Worm (Caenorhabditis elegans) whole organism, early embryonic: ENCODE results near the gene srx-9.

Experiments
- B0310.2 ChIP-seq: sonication (generic microtip); optimal IDR thresholded peaks from 2 replicates; lab custom pipeline; 2016; ENCODE audit warnings: mild to moderate bottlenecking, missing genetic modification characterization, missing compliant biosample characterization
- ama-1 ChIP-seq: fragments of 150-350 bp; optimal IDR thresholded peaks from 2 replicates; lab custom pipeline; 2014
- ceh-13 ChIP-seq: fragments of 200-800 bp; sonication (Bioruptor generic); optimal IDR thresholded peaks from 2 replicates; lab custom pipeline; 2018; ENCODE audit warnings: mild to moderate bottlenecking, missing genetic modification characterization, missing compliant biosample characterization
- ceh-36 ChIP-seq: sonication (generic microtip); optimal IDR thresholded peaks from 2 replicates; lab custom pipeline; 2016; ENCODE audit warnings: missing genetic modification characterization, inconsistent platforms, missing compliant biosample characterization
- ets-7 ChIP-seq: sonication (generic microtip); optimal IDR thresholded peaks from 2 replicates; lab custom pipeline; 2016; ENCODE audit warnings: missing genotype, missing genetic modification characterization, missing compliant biosample characterization
- flt-1 ChIP-seq: fragments of 200-800 bp; sonication (Bioruptor generic); IDR thresholded peaks from 2 replicates; pipeline ENCODE4 v1.3.6; 2022; ENCODE audit warnings: missing genetic modification characterization, missing compliant biosample characterization
- hmg-4 ChIP-seq: fragments of 200-800 bp; sonication (Bioruptor generic); optimal IDR thresholded peaks from 2 replicates; lab custom pipeline; 2018; ENCODE audit warnings: mild to moderate bottlenecking, missing genetic modification characterization, missing compliant biosample characterization
- hnd-1 ChIP-seq: sonication (generic microtip); optimal IDR thresholded peaks from 2 replicates; lab custom pipeline; 2016; ENCODE audit warnings: missing genetic modification characterization, missing compliant biosample characterization
- pes-1 ChIP-seq: fragments of 200-800 bp; sonication (Bioruptor generic); IDR thresholded peaks from 2 replicates; pipeline ENCODE4 v1.3.6; 2022; ENCODE audit warnings: missing genetic modification reagents, missing genetic modification characterization, missing compliant biosample characterization
- scrt-1 ChIP-seq: fragments of 200-800 bp; sonication (Bioruptor generic); IDR thresholded peaks from 2 replicates; pipeline ENCODE4 v1.3.6; 2022; ENCODE audit warnings: missing genetic modification characterization, missing compliant biosample characterization
- sea-1 ChIP-seq: fragments of 200-800 bp; sonication (Bioruptor generic); conservative IDR thresholded peaks from 2 replicates; pipeline ENCODE4 v1.3.6; 2022; ENCODE audit warnings: missing genetic modification characterization, missing compliant biosample characterization
- tbx-11 ChIP-seq: fragments of 200-800 bp; sonication (Bioruptor generic); IDR thresholded peaks from 2 replicates; pipeline ENCODE4 v1.3.6; 2022; ENCODE audit warnings: missing genetic modification characterization, missing compliant biosample characterization
- tbx-37 ChIP-seq: fragments of 200-800 bp; sonication (Bioruptor generic); conservative IDR thresholded peaks from 2 replicates; pipeline ENCODE4 v1.3.6; 2022; ENCODE audit warnings: missing genetic modification reagents, missing genetic modification characterization, missing compliant biosample characterization

DNA sequence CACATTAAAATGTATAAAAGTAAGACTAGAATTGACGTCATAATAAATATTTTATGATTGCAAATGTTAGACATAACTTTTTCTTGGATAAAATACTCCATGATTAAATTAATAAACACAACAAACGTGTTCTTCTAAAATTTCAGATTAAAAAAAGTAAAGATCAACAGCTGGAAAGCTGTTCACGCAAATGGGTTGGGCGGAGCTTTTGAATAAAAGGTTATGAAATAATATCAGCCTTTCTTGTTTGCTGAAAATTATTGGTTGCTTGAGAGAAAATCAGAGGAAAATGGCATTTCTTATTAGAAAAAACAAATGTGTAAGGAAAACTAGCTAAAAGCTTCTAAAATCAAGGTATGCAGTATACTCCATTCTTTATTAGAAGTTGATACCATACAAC is 7.5 kb downstream of the srx-9 start, which contains the start of gene C02H6.3:
- TF ChIP-seq ama-1 (lab: Kevin White, UChicago) = no peak
- no peak for TF ChIP-seq hnd-1
- no peak for TF ChIP-seq pes-1 (GFP tag; lab: Robert Waterston, UW)
- TF ChIP-seq flt-1 = no peak
- no peak for TF ChIP-seq sea-1 (GFP tag; lab: Robert Waterston, UW)
- TF ChIP-seq B0310.2 (tag; lab: Kevin White, UChicago) = no peak
- TF ChIP-seq ceh-13 (GFP tag; lab: Kevin White, UChicago) = no peak
- no peak for TF ChIP-seq ceh-36 (tag; lab: Kevin White, UChicago)
- no peak for TF ChIP-seq hmg-4
- TF ChIP-seq tbx-11 = no peak
- no peak for TF ChIP-seq scrt-1 (GFP tag; lab: Robert Waterston, UW)
- TF ChIP-seq tbx-37 = no peak
- no peak for TF ChIP-seq ets-7 (tag; lab: Kevin White, UChicago)
